Worm (Caenorhabditis elegans) whole organism, L4 larva: ENCODE results near the gene Y75B8A.39.

Source experiments
- D1046.2 ChIP-seq: fragments of 200-800 bp; sonication (Bioruptor generic); IDR thresholded peaks from 2 replicates; pipeline ENCODE4 v1.3.6; 2022; ENCODE audit warnings: missing genetic modification characterization, missing compliant biosample characterization
- F10B5.3 ChIP-seq: sonication (generic microtip); optimal IDR thresholded peaks from 2 replicates; lab custom pipeline; 2016; ENCODE audit warnings: mild to moderate bottlenecking, missing genetic modification characterization, missing compliant biosample characterization
- F26F4.8 ChIP-seq: fragments of 200-800 bp; sonication (Bioruptor generic); conservative IDR thresholded peaks from 2 replicates; pipeline ENCODE4 v1.3.6; 2022; ENCODE audit warnings: missing genetic modification characterization, missing compliant biosample characterization
- Y105C5A.15 ChIP-seq: fragments of 200-800 bp; sonication (Bioruptor generic); IDR thresholded peaks from 2 replicates; pipeline ENCODE4 v1.3.6; 2022; ENCODE audit warnings: missing genetic modification characterization, missing compliant biosample characterization
- ZK337.2 ChIP-seq: fragments of 200-800 bp; sonication (Bioruptor generic); IDR thresholded peaks from 2 replicates; pipeline ENCODE4 v1.3.6; 2022; ENCODE audit warnings: missing genetic modification reagents, missing genetic modification characterization, missing compliant biosample characterization
- attf-4 ChIP-seq: sonication (generic microtip); optimal IDR thresholded peaks from 3 replicates; lab custom pipeline; 2017; ENCODE audit warnings: missing biosample characterization, missing genetic modification characterization
- ceh-20 ChIP-seq: fragments of 200-800 bp; sonication (Bioruptor generic); IDR thresholded peaks from 2 replicates; pipeline ENCODE4 v1.3.6; 2022; ENCODE audit warnings: missing genetic modification reagents, missing genetic modification characterization, missing compliant biosample characterization
- ceh-28 ChIP-seq: fragments of 150-350 bp; optimal IDR thresholded peaks from 2 replicates; lab custom pipeline; 2014; ENCODE audit warnings: missing biosample characterization, missing genetic modification reagents, missing genetic modification characterization
- ceh-62 ChIP-seq: sonication (generic microtip); optimal IDR thresholded peaks from 2 replicates; lab custom pipeline; 2017; ENCODE audit warnings: missing biosample characterization, missing genetic modification characterization
- ctbp-1 ChIP-seq: fragments of 200-800 bp; sonication (Bioruptor generic); IDR thresholded peaks from 2 replicates; pipeline ENCODE4 v1.3.6; 2022; ENCODE audit warnings: missing genetic modification reagents, missing genetic modification characterization, missing compliant biosample characterization
- dmd-8 ChIP-seq: fragments of 200-800 bp; sonication (Bioruptor generic); IDR thresholded peaks from 2 replicates; pipeline ENCODE4 v1.3.6; 2022; ENCODE audit warnings: missing genetic modification characterization, missing compliant biosample characterization
- dmd-9 ChIP-seq: fragments of 200-800 bp; sonication (Bioruptor generic); IDR thresholded peaks from 2 replicates; pipeline ENCODE4 v1.3.6; 2022; ENCODE audit warnings: missing genetic modification reagents, missing genetic modification characterization, missing compliant biosample characterization
- duxl-1 ChIP-seq: sonication (generic microtip); optimal IDR thresholded peaks from 2 replicates; lab custom pipeline; 2016; ENCODE audit warnings: mild to moderate bottlenecking, missing genetic modification characterization, moderate library complexity, missing compliant biosample characterization; ENCODE audit not compliant: poor library complexity
- egl-27 ChIP-seq: sonication (generic microtip); optimal IDR thresholded peaks from 3 replicates; lab custom pipeline; 2017; ENCODE audit warnings: missing biosample characterization, missing genetic modification reagents, missing genetic modification characterization
- egl-43 ChIP-seq: fragments of 200-800 bp; sonication (Bioruptor generic); IDR thresholded peaks from 2 replicates; pipeline ENCODE4 v1.3.6; 2022; ENCODE audit warnings: missing genetic modification reagents, missing genetic modification characterization, missing compliant biosample characterization
- fkh-10 ChIP-seq: fragments of 150-350 bp; optimal IDR thresholded peaks from 2 replicates; lab custom pipeline; 2014; ENCODE audit warnings: missing biosample characterization, missing genetic modification reagents, missing genetic modification characterization
- fos-1 ChIP-seq: fragments of 150-350 bp; optimal IDR thresholded peaks from 2 replicates; lab custom pipeline; 2014; ENCODE audit warnings: missing biosample characterization, missing genetic modification characterization
- gei-8 ChIP-seq: fragments of 200-800 bp; sonication (Bioruptor generic); optimal IDR thresholded peaks from 2 replicates; lab custom pipeline; 2018; ENCODE audit warnings: mild to moderate bottlenecking, missing genetic modification characterization, missing compliant biosample characterization
- hif-1 ChIP-seq, 2 experiments: sonication (generic microtip); optimal IDR thresholded peaks; 2 replicates each; lab custom pipeline; 2016 to 2017; ENCODE audit warnings: missing compliant biosample characterization in 2 of 2, missing genetic modification characterization in 2 of 2, missing genetic modification reagents in 2 of 2, missing genotype in 2 of 2, mild to moderate bottlenecking in 1 of 2
- hmg-1.1 ChIP-seq: fragments of 200-800 bp; sonication (Bioruptor generic); IDR thresholded peaks from 2 replicates; pipeline ENCODE4 v1.3.6; 2022; ENCODE audit warnings: missing genetic modification reagents, missing genetic modification characterization, missing compliant biosample characterization
- lim-7 ChIP-seq: fragments of 200-800 bp; sonication (Bioruptor generic); IDR thresholded peaks from 2 replicates; pipeline ENCODE4 v1.3.6; 2022; ENCODE audit warnings: missing genetic modification characterization, missing compliant biosample characterization
- lin-13 ChIP-seq: fragments of 150-350 bp; optimal IDR thresholded peaks from 2 replicates; lab custom pipeline; 2014; ENCODE audit warnings: missing biosample characterization, missing genetic modification reagents, missing genetic modification characterization
- lin-29 ChIP-seq: fragments of 200-800 bp; sonication (Bioruptor generic); IDR thresholded peaks from 2 replicates; pipeline ENCODE4 v1.3.6; 2022; ENCODE audit warnings: missing genetic modification reagents, missing genetic modification characterization, missing compliant biosample characterization
- lir-3 ChIP-seq: sonication (generic microtip); optimal IDR thresholded peaks from 2 replicates; lab custom pipeline; 2016; ENCODE audit warnings: mild to moderate bottlenecking, missing genetic modification characterization, missing compliant biosample characterization
- lsy-2 ChIP-seq, 2 experiments: fragments of 150-350 bp in 1 of 2; sonication (generic microtip) in 1 of 2; optimal IDR thresholded peaks; 2 replicates each; lab custom pipeline; 2014 to 2017; ENCODE audit warnings: missing biosample characterization in 2 of 2, missing genetic modification characterization in 2 of 2
- madf-5 ChIP-seq, 2 experiments: fragments of 200-800 bp; sonication (Bioruptor generic); IDR thresholded peaks; 2 replicates each; pipeline ENCODE4 v1.3.6; 2022; ENCODE audit warnings: missing compliant biosample characterization in 2 of 2, missing genetic modification characterization in 2 of 2
- mdt-29 ChIP-seq: fragments of 200-800 bp; sonication (Bioruptor generic); IDR thresholded peaks from 2 replicates; pipeline ENCODE4 v1.3.6; 2022; ENCODE audit warnings: missing genetic modification reagents, missing genetic modification characterization, missing compliant biosample characterization
- mep-1 ChIP-seq: fragments of 150-350 bp; sonication (generic microtip); optimal IDR thresholded peaks from 3 replicates; lab custom pipeline; 2014; ENCODE audit warnings: missing biosample characterization, missing genetic modification characterization
- nhr-10 ChIP-seq: fragments of 150-350 bp; optimal IDR thresholded peaks from 2 replicates; lab custom pipeline; 2014; ENCODE audit warnings: missing biosample characterization, missing genetic modification characterization
- nhr-102 ChIP-seq: sonication (generic microtip); optimal IDR thresholded peaks from 2 replicates; lab custom pipeline; 2016; ENCODE audit warnings: mild to moderate bottlenecking, missing genetic modification characterization, moderate library complexity, missing compliant biosample characterization
- nhr-237 ChIP-seq: sonication (generic microtip); optimal IDR thresholded peaks from 2 replicates; lab custom pipeline; 2017; ENCODE audit warnings: missing biosample characterization, missing genetic modification characterization
- nhr-28 ChIP-seq: fragments of 150-350 bp; optimal IDR thresholded peaks from 2 replicates; lab custom pipeline; 2014; ENCODE audit warnings: missing biosample characterization, missing genetic modification characterization
- nhr-41 ChIP-seq: fragments of 200-800 bp; sonication (Bioruptor generic); IDR thresholded peaks from 2 replicates; pipeline ENCODE4 v1.3.6; 2022; ENCODE audit warnings: missing genetic modification reagents, missing genetic modification characterization, missing compliant biosample characterization
- nhr-6 ChIP-seq: fragments of 150-350 bp; optimal IDR thresholded peaks from 2 replicates; lab custom pipeline; 2014; ENCODE audit warnings: missing biosample characterization, missing genetic modification characterization
- nhr-77 ChIP-seq: fragments of 150-350 bp; optimal IDR thresholded peaks from 2 replicates; lab custom pipeline; 2014; ENCODE audit warnings: missing biosample characterization, missing genetic modification characterization
- php-3 ChIP-seq: fragments of 200-800 bp; sonication (Bioruptor generic); IDR thresholded peaks from 2 replicates; pipeline ENCODE4 v1.3.6; 2022; ENCODE audit warnings: missing genetic modification reagents, missing genetic modification characterization, missing compliant biosample characterization
- pqm-1 ChIP-seq: sonication (generic microtip); optimal IDR thresholded peaks from 2 replicates; lab custom pipeline; 2017; ENCODE audit warnings: missing biosample characterization, missing genetic modification characterization
- saeg-2 ChIP-seq: fragments of 200-800 bp; sonication (Bioruptor generic); IDR thresholded peaks from 2 replicates; pipeline ENCODE4 v1.3.6; 2022; ENCODE audit warnings: missing genetic modification reagents, missing genetic modification characterization, missing compliant biosample characterization
- set-16 ChIP-seq: fragments of 200-800 bp; sonication (Bioruptor generic); IDR thresholded peaks from 2 replicates; pipeline ENCODE4 v1.3.6; 2022; ENCODE audit warnings: missing genetic modification reagents, missing genetic modification characterization, missing compliant biosample characterization
- snpc-4 ChIP-seq: fragments of 150-350 bp; optimal IDR thresholded peaks from 2 replicates; lab custom pipeline; 2014; ENCODE audit warnings: missing biosample characterization, missing genetic modification characterization
- spr-3 ChIP-seq: fragments of 200-800 bp; sonication (Bioruptor generic); optimal IDR thresholded peaks from 2 replicates; lab custom pipeline; 2018; ENCODE audit warnings: mild to moderate bottlenecking, missing genetic modification characterization, missing compliant biosample characterization
- tag-97 ChIP-seq: fragments of 200-800 bp; sonication (Bioruptor generic); IDR thresholded peaks from 2 replicates; pipeline ENCODE4 v1.3.6; 2022; ENCODE audit warnings: missing genetic modification characterization, missing compliant biosample characterization
- tra-1 ChIP-seq: fragments of 200-800 bp; sonication (Bioruptor generic); IDR thresholded peaks from 2 replicates; pipeline ENCODE4 v1.3.6; 2022; ENCODE audit warnings: missing genetic modification reagents, missing genetic modification characterization, missing compliant biosample characterization
- unc-62 ChIP-seq, 3 experiments: fragments of 150-350 bp in 1 of 3; sonication (generic microtip); optimal IDR thresholded peaks in 2 of 3; peaks in 1 of 3; 1 replicate in 1 of 3; 2 replicates in 2 of 3; lab custom pipeline; 2014 to 2017; ENCODE audit warnings: missing biosample characterization in 3 of 3, missing genetic modification characterization in 3 of 3, missing genetic modification reagents in 3 of 3, missing genotype in 1 of 3
- zfp-3 ChIP-seq: fragments of 200-800 bp; sonication (Bioruptor generic); conservative IDR thresholded peaks from 2 replicates; pipeline ENCODE4 v1.3.6; 2022; ENCODE audit warnings: missing genetic modification reagents, missing genetic modification characterization, missing compliant biosample characterization
- zip-11 ChIP-seq: fragments of 200-800 bp; sonication (Bioruptor generic); IDR thresholded peaks from 2 replicates; pipeline ENCODE4 v1.3.6; 2022; ENCODE audit warnings: missing genetic modification characterization, missing compliant biosample characterization
- ztf-7 ChIP-seq: fragments of 150-350 bp; optimal IDR thresholded peaks from 2 replicates; lab custom pipeline; 2014; ENCODE audit warnings: missing biosample characterization, missing genetic modification characterization

Gene Y75B8A.39

ce11 chrIII:12312886-12313285 lies at the start of gene Y75B8A.39:
TSS of gene Y75B8A.39 (plus strand) at chrIII:12313186.
- TF ChIP-seq hmg-1.1 (no peak), zfp-3 (GFP tag; lab: Robert Waterston, UW) (no peak), nhr-77 (tag; lab: Kevin White, UChicago) (no peak), php-3 (0 out of 2 replicates have a peak, but pooled peaks have one; percentile 17), lin-13 (GFP tag; lab: Kevin White, UChicago) (no peak), spr-3 (GFP tag; lab: Kevin White, UChicago) (no peak), attf-4 (no peak), duxl-1 (tag; lab: Kevin White, UChicago) (no peak), egl-27 (tag; lab: Kevin White, UChicago) (no peak), fkh-10 (no peak), pqm-1 (peak; percentile 20), ceh-62 (tag; lab: Kevin White, UChicago) (no peak), ztf-7 (no peak), nhr-10 (tag; lab: Kevin White, UChicago) (no peak), saeg-2 (GFP tag; lab: Robert Waterston, UW) (no peak), lin-29 (no peak)

ce11 chrIII:12269807-12270206 lies 43.2 kb upstream of the Y75B8A.39 start:
- TF ChIP-seq egl-43: no peak
- no peak for TF ChIP-seq nhr-102 (tag; lab: Kevin White, UChicago)
- no peak for TF ChIP-seq unc-62 (GFP tag; optimal IDR thresholded peaks at IDR 0.05 in 1 of 2; lab: Kevin White, UChicago)
- TF ChIP-seq unc-62 (tag; optimal IDR thresholded peaks at IDR 0.05; lab: Kevin White, UChicago): no peak
- no peak for TF ChIP-seq fos-1 (tag; lab: Kevin White, UChicago)
- TF ChIP-seq lim-7 (GFP tag; lab: Robert Waterston, UW): no peak
- TF ChIP-seq gei-8 (GFP tag; lab: Kevin White, UChicago): no peak
- TF ChIP-seq Y105C5A.15 (GFP tag; lab: Robert Waterston, UW): no peak
- TF ChIP-seq set-16 (GFP tag; lab: Robert Waterston, UW): no peak
- TF ChIP-seq duxl-1 (tag; lab: Kevin White, UChicago): no peak
- no peak for TF ChIP-seq ceh-20
- TF ChIP-seq ctbp-1 (GFP tag; lab: Robert Waterston, UW): no peak

ce11 chrIII:12270391-12270790 lies 42.6 kb upstream of the Y75B8A.39 start:
- TF ChIP-seq dmd-8 (GFP tag; lab: Robert Waterston, UW): no peak
- no peak for TF ChIP-seq nhr-28
- no peak for TF ChIP-seq zip-11
- no peak for TF ChIP-seq D1046.2
- TF ChIP-seq fkh-10: no peak
- no peak for TF ChIP-seq ceh-28
- TF ChIP-seq snpc-4 (tag; lab: Kevin White, UChicago): no peak
- no peak for TF ChIP-seq nhr-102 (tag; lab: Kevin White, UChicago)
- TF ChIP-seq lir-3: no peak
- no peak for TF ChIP-seq hif-1 (tag; optimal IDR thresholded peaks at IDR 0.05; lab: Kevin White, UChicago)
- TF ChIP-seq nhr-237 (tag; lab: Kevin White, UChicago): no peak
- no peak for TF ChIP-seq madf-5 (GFP tag; IDR thresholded peaks at IDR 0.05; lab: Robert Waterston, UW)

ce11 chrIII:12273598-12274090 lies 39.3 kb upstream of the Y75B8A.39 start, which contains the start of the genes Y75B8A.24 and Y75B8A.25:
TSS of gene Y75B8A.24 (minus strand) at chrIII:12273752.
TSS of gene Y75B8A.25 (plus strand) at chrIII:12274040.
- TF ChIP-seq dmd-8 (GFP tag; lab: Robert Waterston, UW): no peak
- TF ChIP-seq ceh-28: no peak
- TF ChIP-seq egl-43: no peak
- TF ChIP-seq mep-1: peak; percentile 26
- TF ChIP-seq nhr-6 (tag; lab: Kevin White, UChicago): no peak
- no peak for TF ChIP-seq F26F4.8 (GFP tag; lab: Robert Waterston, UW)
- peak; percentile 93 for TF ChIP-seq ZK337.2 (GFP tag; lab: Robert Waterston, UW)
- TF ChIP-seq zfp-3 (GFP tag; lab: Robert Waterston, UW): no peak
- TF ChIP-seq php-3: no peak
- TF ChIP-seq saeg-2 (GFP tag; lab: Robert Waterston, UW): no peak
- TF ChIP-seq duxl-1 (tag; lab: Kevin White, UChicago): peak; percentile 79
- peak; percentile 71; the same call in 1 of the 2 replicates for TF ChIP-seq dmd-9 (GFP tag; lab: Robert Waterston, UW)
- TF ChIP-seq F10B5.3 (tag; lab: Kevin White, UChicago): no peak
- no peak for TF ChIP-seq tag-97 (GFP tag; lab: Robert Waterston, UW)
- TF ChIP-seq tra-1 (GFP tag; lab: Robert Waterston, UW): 0 out of 2 replicates have a peak, but pooled peaks have one; percentile 46
- peak in 1 of 2 experiments; percentile 82 for TF ChIP-seq lsy-2 (tag; optimal IDR thresholded peaks at IDR 0.05; lab: Kevin White, UChicago)
- TF ChIP-seq gei-8 (GFP tag; lab: Kevin White, UChicago): no peak
- no peak for TF ChIP-seq mdt-29 (GFP tag; lab: Robert Waterston, UW)
- no peak for TF ChIP-seq spr-3 (GFP tag; lab: Kevin White, UChicago)
- TF ChIP-seq nhr-41 (GFP tag; lab: Robert Waterston, UW): no peak
